Worm (Caenorhabditis elegans) whole organism, young adult: ENCODE data around the gene cat-1.

Source experiments
- T07F8.4 ChIP-seq: sonication (generic microtip); optimal IDR thresholded peaks from 2 replicates; lab custom pipeline; 2016; ENCODE audit warnings: mild to moderate bottlenecking, missing genetic modification characterization, moderate library complexity, missing compliant biosample characterization
- ZK185.1 ChIP-seq: sonication (generic microtip); optimal IDR thresholded peaks from 2 replicates; lab custom pipeline; 2016; ENCODE audit warnings: mild to moderate bottlenecking, missing genetic modification characterization, missing compliant biosample characterization; ENCODE audit not compliant: poor library complexity, severe bottlenecking
- ama-1 ChIP-seq, 3 experiments: fragments of 150-350 bp in 1 of 3; sonication (generic microtip) in 2 of 3; optimal IDR thresholded peaks; 2 replicates each; lab custom pipeline; 2014 to 2018; ENCODE audit warnings: missing biosample characterization in 2 of 3, missing genetic modification characterization in 2 of 3, missing genetic modification reagents in 2 of 3
- cebp-2 ChIP-seq: fragments of 200-800 bp; sonication (Bioruptor generic); IDR thresholded peaks from 2 replicates; pipeline ENCODE4 v1.3.6; 2022; ENCODE audit warnings: missing genetic modification characterization, missing compliant biosample characterization
- ceh-40 ChIP-seq: fragments of 200-800 bp; sonication (Bioruptor generic); IDR thresholded peaks from 2 replicates; pipeline ENCODE4 v1.3.6; 2022; ENCODE audit warnings: missing genetic modification characterization, missing compliant biosample characterization
- ceh-79 ChIP-seq: sonication (generic microtip); optimal IDR thresholded peaks from 2 replicates; lab custom pipeline; 2017; ENCODE audit warnings: mild to moderate bottlenecking, missing genetic modification characterization, missing compliant biosample characterization
- efl-1 ChIP-seq: fragments of 150-350 bp; optimal IDR thresholded peaks from 2 replicates; lab custom pipeline; 2014; ENCODE audit warnings: missing biosample characterization, missing genetic modification reagents, missing genetic modification characterization
- lin-26 ChIP-seq: fragments of 200-800 bp; sonication (Bioruptor generic); IDR thresholded peaks from 2 replicates; pipeline ENCODE4 v1.3.6; 2022; ENCODE audit warnings: missing genetic modification reagents, missing genetic modification characterization, missing compliant biosample characterization
- madf-3 ChIP-seq: fragments of 200-800 bp; sonication (Bioruptor generic); IDR thresholded peaks from 2 replicates; pipeline ENCODE4 v1.3.6; 2022; ENCODE audit warnings: missing genetic modification reagents, missing genetic modification characterization, missing compliant biosample characterization
- nhr-90 ChIP-seq: sonication (generic microtip); optimal IDR thresholded peaks from 2 replicates; lab custom pipeline; 2016; ENCODE audit warnings: missing genotype, mild to moderate bottlenecking, missing genetic modification characterization, missing compliant biosample characterization
- pha-4 ChIP-seq: fragments of 150-350 bp; sonication (generic microtip); optimal IDR thresholded peaks from 2 replicates; lab custom pipeline; 2014; ENCODE audit warnings: missing biosample characterization, missing genetic modification reagents, missing genetic modification characterization
- snpc-1.1 ChIP-seq: sonication (generic microtip); optimal IDR thresholded peaks from 2 replicates; lab custom pipeline; 2017; ENCODE audit warnings: missing genetic modification characterization, mild to moderate bottlenecking, missing compliant biosample characterization, antibody characterized with exemption, moderate library complexity, missing genotype, missing genetic modification reagents; ENCODE audit not compliant: insufficient read depth

DNA sequence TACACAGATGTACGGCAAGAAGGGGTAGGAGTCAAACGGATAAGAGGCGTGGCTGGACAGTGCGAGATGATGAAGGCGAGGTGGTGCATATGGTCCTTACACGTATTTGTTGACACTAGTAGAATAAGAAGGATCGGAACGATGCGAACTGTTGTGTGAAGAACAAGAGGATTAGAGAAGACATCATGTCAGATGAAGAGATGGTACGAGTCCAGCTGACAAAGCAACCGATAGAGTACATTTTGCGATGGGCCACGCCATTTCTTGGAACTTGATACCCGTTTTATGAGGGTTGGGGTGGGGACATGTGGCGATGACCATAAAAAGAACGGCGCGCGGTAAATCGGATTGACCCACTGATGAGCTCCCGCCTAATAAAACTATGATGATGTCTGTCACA lies 12.1 kb downstream of the cat-1 start:
- no peak for TF ChIP-seq ama-1 (optimal IDR thresholded peaks at IDR 0.05; lab: Kevin White, UChicago)
- no peak for TF ChIP-seq ama-1 (GFP tag; optimal IDR thresholded peaks at IDR 0.05; lab: Kevin White, UChicago)
- no peak for TF ChIP-seq madf-3 (GFP tag; lab: Robert Waterston, UW)
- TF ChIP-seq ZK185.1 (tag; lab: Kevin White, UChicago), result no peak
- TF ChIP-seq nhr-90 (tag; lab: Kevin White, UChicago), result no peak
- no peak for TF ChIP-seq ceh-79 (tag; lab: Kevin White, UChicago)
- no peak for TF ChIP-seq lin-26 (GFP tag; lab: Robert Waterston, UW)
- no peak for TF ChIP-seq snpc-1.1 (tag; lab: Kevin White, UChicago)
- TF ChIP-seq ceh-40, result no peak
- TF ChIP-seq T07F8.4 (tag; lab: Kevin White, UChicago), result no peak
- TF ChIP-seq pha-4 (tag; lab: Kevin White, UChicago), result no peak
- TF ChIP-seq cebp-2 (GFP tag; lab: Robert Waterston, UW), result no peak
- no peak for TF ChIP-seq efl-1 (GFP tag; lab: Kevin White, UChicago)
